Fruit fly (Drosophila melanogaster) whole organism, wandering third instar larva: ENCODE measurements around the gene capu.

Source experiments
- CG32264 ChIP-seq: fragments of 200-800 bp; sonication (Bioruptor generic); optimal IDR thresholded peaks from 2 replicates; lab custom pipeline; 2016; ENCODE audit warnings: missing biosample characterization, missing genetic modification characterization
- CrebA ChIP-seq: fragments of 200-800 bp; sonication (Bioruptor generic); optimal IDR thresholded peaks from 2 replicates; lab custom pipeline; 2016; ENCODE audit warnings: missing biosample characterization, mild to moderate bottlenecking, missing genetic modification characterization, borderline replicate concordance
- Dfd ChIP-seq: fragments of >200 bp; optimal IDR thresholded peaks from 2 replicates; lab custom pipeline; 2017; ENCODE audit warnings: missing biosample characterization, missing genetic modification characterization
- GATAd ChIP-seq: sonication (Bioruptor generic); optimal IDR thresholded peaks from 2 replicates; lab custom pipeline; 2016; ENCODE audit warnings: missing biosample characterization, missing genetic modification characterization
- Mio ChIP-seq: sonication (Bioruptor generic); optimal IDR thresholded peaks from 2 replicates; lab custom pipeline; 2016; ENCODE audit warnings: missing biosample characterization, missing genetic modification characterization
- N ChIP-seq: fragments of >200 bp; optimal IDR thresholded peaks from 2 replicates; lab custom pipeline; 2018; ENCODE audit warnings: missing biosample characterization, missing external identifiers, missing genetic modification characterization
- OdsH ChIP-seq: fragments of 200-800 bp; sonication (Bioruptor generic); optimal IDR thresholded peaks from 2 replicates; lab custom pipeline; 2016; ENCODE audit warnings: missing biosample characterization, mild to moderate bottlenecking, missing genetic modification characterization
- Rel ChIP-seq, 2 experiments: fragments of 200-800 bp; sonication (Bioruptor generic) in 1 of 2; optimal IDR thresholded peaks; 2 replicates in 1 of 2; 3 replicates in 1 of 2; lab custom pipeline; 2016 to 2019; ENCODE audit warnings: mild to moderate bottlenecking in 2 of 2, missing biosample characterization in 2 of 2, missing genetic modification characterization in 2 of 2, moderate library complexity in 1 of 2
- Sp1 ChIP-seq: fragments of 200-800 bp; sonication (Bioruptor generic); optimal IDR thresholded peaks from 3 replicates; lab custom pipeline; 2019; ENCODE audit warnings: missing biosample characterization, mild to moderate bottlenecking, missing genetic modification characterization, moderate library complexity
- dsf ChIP-seq: sonication (Bioruptor generic); optimal IDR thresholded peaks from 2 replicates; lab custom pipeline; 2016; ENCODE audit warnings: missing biosample characterization, missing genetic modification characterization, borderline replicate concordance
- ey ChIP-seq: fragments of 200-800 bp; sonication (Bioruptor generic); optimal IDR thresholded peaks from 2 replicates; lab custom pipeline; 2016; ENCODE audit warnings: missing biosample characterization, missing genetic modification characterization
- foxo ChIP-seq, 2 experiments: fragments of 200-800 bp; sonication (Bioruptor generic); optimal IDR thresholded peaks; 2 replicates in 1 of 2; 3 replicates in 1 of 2; lab custom pipeline; 2016 to 2017; ENCODE audit warnings: missing biosample characterization in 2 of 2, missing genetic modification characterization in 2 of 2
- jim ChIP-seq: fragments of 175-275, 200-325 bp; sonication (Bioruptor generic); optimal IDR thresholded peaks from 2 replicates; lab custom pipeline; 2016; ENCODE audit warnings: missing biosample characterization, mild to moderate bottlenecking, missing genetic modification characterization

dm6 chr2L:3914188-3914587 is 11.5 kb upstream of the capu start, which contains the start of gene Fpgs2:
- TF ChIP-seq OdsH (no peak), GATAd (no peak), dsf (GFP tag; lab: Kevin White, UChicago) (no peak), ey (GFP tag; lab: Kevin White, UChicago) (no peak), Rel (GFP tag; optimal IDR thresholded peaks at IDR 0.05; lab: Kevin White, UChicago) (no peak), Rel (tag; optimal IDR thresholded peaks at IDR 0.05; lab: Kevin White, UChicago) (no peak), Sp1 (no peak), CG32264 (GFP tag; lab: Kevin White, UChicago) (no peak), CrebA (no peak), Mio (GFP tag; lab: Kevin White, UChicago) (no peak), jim (GFP tag; lab: Kevin White, UChicago) (no peak), foxo (GFP tag; optimal IDR thresholded peaks at IDR 0.05; lab: Kevin White, UChicago) (no peak), N (GFP tag; lab: Kevin White, UChicago) (no peak), Dfd (GFP tag; lab: Kevin White, UChicago) (no peak)
